Worm (Caenorhabditis elegans) whole organism, young adult: ENCODE results near the gene gsto-3.

ENCODE experiments used
- B0261.1 ChIP-seq: sonication (generic microtip); optimal IDR thresholded peaks from 2 replicates; lab custom pipeline; 2016; ENCODE audit warnings: mild to moderate bottlenecking, missing genetic modification characterization, moderate library complexity, missing compliant biosample characterization
- ceh-79 ChIP-seq: sonication (generic microtip); optimal IDR thresholded peaks from 2 replicates; lab custom pipeline; 2017; ENCODE audit warnings: mild to moderate bottlenecking, missing genetic modification characterization, missing compliant biosample characterization
- fkh-3 ChIP-seq: sonication (generic microtip); optimal IDR thresholded peaks from 2 replicates; lab custom pipeline; 2016; ENCODE audit warnings: mild to moderate bottlenecking, missing genetic modification characterization, missing compliant biosample characterization
- nhr-179 ChIP-seq: sonication (generic microtip); optimal IDR thresholded peaks from 2 replicates; lab custom pipeline; 2016; ENCODE audit warnings: mild to moderate bottlenecking, missing genetic modification characterization, missing compliant biosample characterization
- unc-62 ChIP-seq: fragments of 150-350 bp; optimal IDR thresholded peaks from 2 replicates; lab custom pipeline; 2014; ENCODE audit warnings: missing biosample characterization, missing genetic modification reagents, missing genetic modification characterization
- zfh-2 ChIP-seq: fragments of 200-800 bp; sonication (Bioruptor generic); conservative IDR thresholded peaks from 2 replicates; pipeline ENCODE4 v1.3.6; 2022; ENCODE audit warnings: missing genetic modification reagents, missing genetic modification characterization, missing compliant biosample characterization
- ztf-6 ChIP-seq: fragments of 200-800 bp; sonication (Bioruptor generic); IDR thresholded peaks from 2 replicates; pipeline ENCODE4 v1.3.6; 2022; ENCODE audit warnings: missing genetic modification reagents, missing genetic modification characterization, missing compliant biosample characterization

DNA sequence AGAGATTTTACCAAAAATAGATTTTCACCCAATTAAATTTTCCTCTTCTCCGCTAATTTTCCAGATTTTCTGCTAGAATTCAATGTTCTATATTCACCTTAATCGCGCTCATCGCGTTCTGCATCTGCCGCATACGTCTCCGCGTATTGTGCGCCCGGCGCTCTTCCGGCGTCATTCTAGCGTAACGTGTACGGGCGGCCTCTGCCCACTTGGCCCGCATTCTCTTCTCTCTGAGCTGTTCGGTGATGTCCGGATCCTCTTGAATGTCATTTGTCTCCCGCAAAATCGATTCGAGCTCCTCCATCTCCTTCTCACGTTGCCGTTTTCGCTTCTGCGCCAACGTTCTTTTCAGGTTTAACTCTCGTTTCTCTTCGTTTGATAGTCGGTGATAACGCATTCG lies 34.2 kb downstream of the gsto-3 start:
- TF ChIP-seq fkh-3 (tag; lab: Kevin White, UChicago) (no peak), ztf-6 (GFP tag; lab: Robert Waterston, UW) (0 out of 2 replicates have a peak, but pooled peaks have one; percentile 21), nhr-179 (no peak), B0261.1 (tag; lab: Kevin White, UChicago) (no peak), zfh-2 (GFP tag; lab: Robert Waterston, UW) (peak; percentile 66), ceh-79 (tag; lab: Kevin White, UChicago) (no peak), unc-62 (GFP tag; lab: Kevin White, UChicago) (no peak)
